Worm (Caenorhabditis elegans) whole organism, L4 larva: ENCODE results near the gene catp-6.

Source experiments
- F26F4.8 ChIP-seq: fragments of 200-800 bp; sonication (Bioruptor generic); conservative IDR thresholded peaks from 2 replicates; pipeline ENCODE4 v1.3.6; 2022; ENCODE audit warnings: missing genetic modification characterization, missing compliant biosample characterization
- F44E2.7 ChIP-seq: fragments of 200-800 bp; sonication (Bioruptor generic); IDR thresholded peaks from 2 replicates; pipeline ENCODE4 v2.1.2; 2022; ENCODE audit warnings: missing genetic modification characterization, missing compliant biosample characterization
- T20F7.1 ChIP-seq: fragments of 200-800 bp; sonication (Bioruptor generic); optimal IDR thresholded peaks from 2 replicates; lab custom pipeline; 2018; ENCODE audit warnings: mild to moderate bottlenecking, missing genetic modification characterization, missing compliant biosample characterization
- Y48G9A.11 ChIP-seq: fragments of 200-800 bp; sonication (Bioruptor generic); IDR thresholded peaks from 2 replicates; pipeline ENCODE4 v1.3.6; 2022; ENCODE audit warnings: missing genetic modification reagents, missing genetic modification characterization, missing compliant biosample characterization
- Y75B8A.6 ChIP-seq: fragments of 200-800 bp; sonication (Bioruptor generic); IDR thresholded peaks from 2 replicates; pipeline ENCODE4 v1.3.6; 2022; ENCODE audit warnings: missing genetic modification reagents, missing genetic modification characterization, missing compliant biosample characterization
- ZK546.5 ChIP-seq, 2 experiments: sonication (generic microtip); optimal IDR thresholded peaks; 2 replicates each; lab custom pipeline; 2017; ENCODE audit warnings: missing biosample characterization in 2 of 2, missing genetic modification characterization in 2 of 2
- aha-1 ChIP-seq: fragments of 150-350 bp; peaks from one replicate; lab custom pipeline; 2014; ENCODE audit warnings: missing biosample characterization, missing genetic modification characterization
- ceh-28 ChIP-seq: fragments of 150-350 bp; optimal IDR thresholded peaks from 2 replicates; lab custom pipeline; 2014; ENCODE audit warnings: missing biosample characterization, missing genetic modification reagents, missing genetic modification characterization
- ctbp-1 ChIP-seq: fragments of 200-800 bp; sonication (Bioruptor generic); IDR thresholded peaks from 2 replicates; pipeline ENCODE4 v1.3.6; 2022; ENCODE audit warnings: missing genetic modification reagents, missing genetic modification characterization, missing compliant biosample characterization
- daf-16 ChIP-seq, 3 experiments: sonication (generic microtip); optimal IDR thresholded peaks; 2 replicates each; lab custom pipeline; 2016 to 2017; ENCODE audit warnings: missing genetic modification characterization in 3 of 3, missing genetic modification reagents in 3 of 3, mild to moderate bottlenecking in 2 of 3, missing compliant biosample characterization in 2 of 3, missing biosample characterization in 1 of 3, moderate library complexity in 1 of 3
- daf-8 ChIP-seq: fragments of 200-800 bp; sonication (Bioruptor generic); IDR thresholded peaks from 2 replicates; pipeline ENCODE4 v1.3.6; 2022; ENCODE audit warnings: missing genetic modification characterization, missing compliant biosample characterization
- dmd-6 ChIP-seq: fragments of 200-800 bp; sonication (Bioruptor generic); IDR thresholded peaks from 2 replicates; pipeline ENCODE4 v1.3.6; 2022; ENCODE audit warnings: missing genetic modification reagents, missing genetic modification characterization, missing compliant biosample characterization
- dmd-8 ChIP-seq: fragments of 200-800 bp; sonication (Bioruptor generic); IDR thresholded peaks from 2 replicates; pipeline ENCODE4 v1.3.6; 2022; ENCODE audit warnings: missing genetic modification characterization, missing compliant biosample characterization
- dve-1 ChIP-seq: sonication (generic microtip); optimal IDR thresholded peaks from 2 replicates; lab custom pipeline; 2017; ENCODE audit warnings: antibody characterized with exemption, mild to moderate bottlenecking, missing genetic modification characterization, missing compliant biosample characterization; ENCODE audit not compliant: insufficient read depth
- fos-1 ChIP-seq: fragments of 150-350 bp; optimal IDR thresholded peaks from 2 replicates; lab custom pipeline; 2014; ENCODE audit warnings: missing biosample characterization, missing genetic modification characterization
- hif-1 ChIP-seq, 2 experiments: sonication (generic microtip); optimal IDR thresholded peaks; 2 replicates each; lab custom pipeline; 2016 to 2017; ENCODE audit warnings: missing compliant biosample characterization in 2 of 2, missing genetic modification characterization in 2 of 2, missing genetic modification reagents in 2 of 2, missing genotype in 2 of 2, mild to moderate bottlenecking in 1 of 2
- hlh-11 ChIP-seq: fragments of 200-800 bp; sonication (Bioruptor generic); optimal IDR thresholded peaks from 2 replicates; lab custom pipeline; 2018; ENCODE audit warnings: mild to moderate bottlenecking, missing genetic modification characterization, missing compliant biosample characterization
- hlh-30 ChIP-seq: sonication (generic microtip); optimal IDR thresholded peaks from 2 replicates; lab custom pipeline; 2017; ENCODE audit warnings: antibody characterized with exemption, mild to moderate bottlenecking, missing genetic modification characterization, missing compliant biosample characterization; ENCODE audit not compliant: insufficient read depth
- hmg-1.1 ChIP-seq: fragments of 200-800 bp; sonication (Bioruptor generic); IDR thresholded peaks from 2 replicates; pipeline ENCODE4 v1.3.6; 2022; ENCODE audit warnings: missing genetic modification reagents, missing genetic modification characterization, missing compliant biosample characterization
- lin-1 ChIP-seq: fragments of 200-800 bp; sonication (Bioruptor generic); IDR thresholded peaks from 2 replicates; pipeline ENCODE4 v1.3.6; 2022; ENCODE audit warnings: missing genetic modification reagents, missing genetic modification characterization, missing compliant biosample characterization
- lin-39 ChIP-seq: fragments of 150-350 bp; optimal IDR thresholded peaks from 2 replicates; lab custom pipeline; 2014; ENCODE audit warnings: missing biosample characterization, missing genetic modification reagents, missing genetic modification characterization
- lsy-2 ChIP-seq, 2 experiments: fragments of 150-350 bp in 1 of 2; sonication (generic microtip) in 1 of 2; optimal IDR thresholded peaks; 2 replicates each; lab custom pipeline; 2014 to 2017; ENCODE audit warnings: missing biosample characterization in 2 of 2, missing genetic modification characterization in 2 of 2
- mdl-1 ChIP-seq, 2 experiments: fragments of 150-350 bp in 1 of 2; sonication (generic microtip) in 1 of 2; optimal IDR thresholded peaks; 2 replicates each; lab custom pipeline; 2014 to 2017; ENCODE audit warnings: missing biosample characterization in 2 of 2, missing genetic modification characterization in 2 of 2
- mes-2 ChIP-seq: sonication (generic microtip); optimal IDR thresholded peaks from 2 replicates; lab custom pipeline; 2016; ENCODE audit warnings: missing genotype, mild to moderate bottlenecking, missing genetic modification characterization, missing compliant biosample characterization; ENCODE audit not compliant: poor library complexity, severe bottlenecking
- mxl-2 ChIP-seq: fragments of 200-800 bp; sonication (Bioruptor generic); conservative IDR thresholded peaks from 2 replicates; pipeline ENCODE4 v1.3.6; 2022; ENCODE audit warnings: missing genetic modification reagents, missing genetic modification characterization, missing compliant biosample characterization
- mxl-3 ChIP-seq: fragments of 200-800 bp; sonication (Bioruptor generic); optimal IDR thresholded peaks from 2 replicates; lab custom pipeline; 2018; ENCODE audit warnings: mild to moderate bottlenecking, missing genetic modification characterization, missing compliant biosample characterization
- nhr-10 ChIP-seq: fragments of 150-350 bp; optimal IDR thresholded peaks from 2 replicates; lab custom pipeline; 2014; ENCODE audit warnings: missing biosample characterization, missing genetic modification characterization
- nhr-28 ChIP-seq: fragments of 150-350 bp; optimal IDR thresholded peaks from 2 replicates; lab custom pipeline; 2014; ENCODE audit warnings: missing biosample characterization, missing genetic modification characterization
- nhr-77 ChIP-seq: fragments of 150-350 bp; optimal IDR thresholded peaks from 2 replicates; lab custom pipeline; 2014; ENCODE audit warnings: missing biosample characterization, missing genetic modification characterization
- pqm-1 ChIP-seq: sonication (generic microtip); optimal IDR thresholded peaks from 2 replicates; lab custom pipeline; 2017; ENCODE audit warnings: missing biosample characterization, missing genetic modification characterization
- spr-3 ChIP-seq: fragments of 200-800 bp; sonication (Bioruptor generic); optimal IDR thresholded peaks from 2 replicates; lab custom pipeline; 2018; ENCODE audit warnings: mild to moderate bottlenecking, missing genetic modification characterization, missing compliant biosample characterization
- tra-1 ChIP-seq: fragments of 200-800 bp; sonication (Bioruptor generic); IDR thresholded peaks from 2 replicates; pipeline ENCODE4 v1.3.6; 2022; ENCODE audit warnings: missing genetic modification reagents, missing genetic modification characterization, missing compliant biosample characterization
- unc-62 ChIP-seq, 3 experiments: fragments of 150-350 bp in 1 of 3; sonication (generic microtip); optimal IDR thresholded peaks in 2 of 3; peaks in 1 of 3; 1 replicate in 1 of 3; 2 replicates in 2 of 3; lab custom pipeline; 2014 to 2017; ENCODE audit warnings: missing biosample characterization in 3 of 3, missing genetic modification characterization in 3 of 3, missing genetic modification reagents in 3 of 3, missing genotype in 1 of 3
- zag-1 ChIP-seq: fragments of 150-350 bp; optimal IDR thresholded peaks from 2 replicates; lab custom pipeline; 2014; ENCODE audit warnings: missing biosample characterization, missing genetic modification characterization
- zfp-2 ChIP-seq: sonication (generic microtip); optimal IDR thresholded peaks from 2 replicates; lab custom pipeline; 2016; ENCODE audit warnings: mild to moderate bottlenecking, missing genetic modification characterization, missing compliant biosample characterization
- ztf-7 ChIP-seq: fragments of 150-350 bp; optimal IDR thresholded peaks from 2 replicates; lab custom pipeline; 2014; ENCODE audit warnings: missing biosample characterization, missing genetic modification characterization

catp-6 gene

ce11 chrIV:9801418-9801817, 23.0 kb downstream of the catp-6 start (continued):
- no peak for TF ChIP-seq ztf-7 (tag; lab: Kevin White, UChicago)
- peak; percentile 97 for TF ChIP-seq tra-1
- peak in 1 of 2 experiments; percentile 57 for TF ChIP-seq mdl-1 (tag; optimal IDR thresholded peaks at IDR 0.05; lab: Kevin White, UChicago)
- peak; percentile 98 for TF ChIP-seq nhr-28
- peak in 1 of 2 experiments; percentile 70 for TF ChIP-seq lsy-2 (tag; optimal IDR thresholded peaks at IDR 0.05; lab: Kevin White, UChicago)
- TF ChIP-seq pqm-1 (tag; lab: Kevin White, UChicago): peak; percentile 98
- TF ChIP-seq hlh-11 (tag; lab: Kevin White, UChicago): peak; percentile 96
- TF ChIP-seq T20F7.1: peak; percentile 53
- peak; percentile 83 for TF ChIP-seq aha-1 (tag; lab: Kevin White, UChicago)
- TF ChIP-seq dve-1: peak; percentile 93
- peak; percentile 26 for TF ChIP-seq mes-2 (tag; lab: Kevin White, UChicago)
- no peak for TF ChIP-seq F26F4.8 (GFP tag; lab: Robert Waterston, UW)
- TF ChIP-seq F44E2.7 (GFP tag; lab: Robert Waterston, UW): no peak
- no peak for TF ChIP-seq daf-8 (GFP tag; lab: Robert Waterston, UW)
- TF ChIP-seq lin-39 (tag; lab: Kevin White, UChicago): no peak
- peak; percentile 24 to 79 for TF ChIP-seq hif-1 (tag; optimal IDR thresholded peaks at IDR 0.05; lab: Kevin White, UChicago)
- no peak; the same call in 1 of the 2 replicates for TF ChIP-seq mxl-2 (GFP tag; lab: Robert Waterston, UW)
- peak; percentile 28 for TF ChIP-seq mxl-3 (GFP tag; lab: Kevin White, UChicago)
- no peak for TF ChIP-seq ZK546.5 (tag; optimal IDR thresholded peaks at IDR 0.05; lab: Kevin White, UChicago)
- peak; percentile 92 for TF ChIP-seq nhr-77 (tag; lab: Kevin White, UChicago)
- TF ChIP-seq Y48G9A.11 (GFP tag; lab: Robert Waterston, UW): no peak
- TF ChIP-seq unc-62 (GFP tag; optimal IDR thresholded peaks at IDR 0.05 in 1 of 2; lab: Kevin White, UChicago): peak; percentile 18 to 66
- TF ChIP-seq unc-62 (tag; optimal IDR thresholded peaks at IDR 0.05; lab: Kevin White, UChicago): no peak
- TF ChIP-seq lin-1 (GFP tag; lab: Robert Waterston, UW): peak; percentile 95
- TF ChIP-seq, all 104 proteins: peak for 29

- TF ChIP-seq Y75B8A.6: no peak
- no peak for TF ChIP-seq ctbp-1
- no peak for TF ChIP-seq nhr-10 (tag; lab: Kevin White, UChicago)
- TF ChIP-seq T20F7.1: peak; percentile 28
- peak; percentile 55 for TF ChIP-seq hlh-11 (tag; lab: Kevin White, UChicago)
- TF ChIP-seq spr-3 (GFP tag; lab: Kevin White, UChicago): no peak
- TF ChIP-seq zag-1 (tag; lab: Kevin White, UChicago): no peak
- TF ChIP-seq daf-8 (GFP tag; lab: Robert Waterston, UW): no peak
- peak; percentile 42 for TF ChIP-seq hlh-30 (tag; lab: Kevin White, UChicago)
- peak; percentile 84 for TF ChIP-seq aha-1 (tag; lab: Kevin White, UChicago)
- TF ChIP-seq zfp-2 (tag; lab: Kevin White, UChicago): no peak
- TF ChIP-seq unc-62 (GFP tag; optimal IDR thresholded peaks at IDR 0.05 in 1 of 2; lab: Kevin White, UChicago): no peak
- TF ChIP-seq unc-62 (tag; optimal IDR thresholded peaks at IDR 0.05; lab: Kevin White, UChicago): no peak
- TF ChIP-seq lsy-2 (tag; optimal IDR thresholded peaks at IDR 0.05; lab: Kevin White, UChicago): peak in 1 of 2 experiments; percentile 4
- no peak for TF ChIP-seq ceh-28 (tag; lab: Kevin White, UChicago)
- peak; percentile 41 for TF ChIP-seq dve-1
- TF ChIP-seq daf-16 (GFP tag; optimal IDR thresholded peaks at IDR 0.05; lab: Kevin White, UChicago): no peak
- TF ChIP-seq daf-16 (tag; optimal IDR thresholded peaks at IDR 0.05; lab: Kevin White, UChicago): peak; percentile 53
- no peak for TF ChIP-seq hmg-1.1 (GFP tag; lab: Robert Waterston, UW)
- TF ChIP-seq dmd-8 (GFP tag; lab: Robert Waterston, UW): no peak
- TF ChIP-seq dmd-6 (GFP tag; lab: Robert Waterston, UW): peak; percentile 24; the same call in 1 of the 2 replicates
- TF ChIP-seq mxl-2 (GFP tag; lab: Robert Waterston, UW): peak; percentile 93
- no peak for TF ChIP-seq lin-39 (tag; lab: Kevin White, UChicago)
- TF ChIP-seq fos-1 (tag; lab: Kevin White, UChicago): no peak
These were observed 24.7 kb downstream of the catp-6 start for ce11 chrIV:9799664-9800063.
